Fruit fly (Drosophila melanogaster): ENCODE measurements around the gene CG5274.
A peak's percentile ranks its signal among the peaks of the same experiment; 100 is the strongest.

CG5274 gene

DNA sequence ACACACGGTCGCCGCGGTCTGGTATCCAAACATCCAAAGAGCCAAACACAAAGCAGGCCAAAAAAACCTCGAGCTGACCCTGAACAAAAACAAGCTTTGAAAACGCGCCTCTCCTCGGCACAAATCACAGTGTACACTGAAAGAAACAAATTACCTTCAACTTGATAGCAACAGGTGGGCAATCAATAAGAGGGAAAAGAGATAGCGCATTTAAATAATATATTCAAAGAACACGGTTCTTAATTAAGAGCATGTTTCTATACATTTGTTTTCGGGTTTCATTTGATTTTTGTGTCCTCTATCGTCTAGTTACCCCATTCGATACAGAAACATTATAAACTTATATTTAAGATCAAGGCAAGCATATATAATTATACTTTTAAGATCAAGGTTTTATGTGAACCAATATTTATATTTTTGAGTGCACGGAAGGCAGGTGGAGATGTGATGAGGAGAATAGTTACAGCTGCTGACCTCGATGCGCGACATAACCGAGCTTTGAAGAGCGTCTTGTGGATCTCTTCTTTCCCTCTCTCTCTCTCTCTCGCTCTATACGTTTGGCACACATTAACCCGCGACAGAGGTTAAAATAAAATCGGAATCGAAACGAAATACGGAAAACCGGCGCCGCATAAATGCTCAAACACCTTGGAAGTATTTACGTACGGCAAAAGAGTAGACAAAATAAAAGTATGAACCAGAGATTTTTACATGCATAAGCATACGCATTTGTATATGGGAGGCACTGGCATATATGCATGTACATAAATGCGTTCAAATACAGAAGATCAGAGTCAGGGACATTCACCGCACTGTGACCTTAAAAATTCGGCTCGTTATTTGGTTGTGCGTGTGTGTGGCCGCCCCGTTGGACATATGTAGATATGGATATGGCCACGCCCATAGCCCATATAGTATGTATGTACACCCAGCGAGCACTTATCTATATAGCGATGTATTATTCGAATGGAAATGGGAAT is 28.9 kb downstream of the CG5274 start (continued):
- TF ChIP-seq CG10366 (GFP tag; IDR thresholded peaks at IDR 0.05) (peak; percentile 67), C15 (GFP tag; IDR thresholded peaks at IDR 0.05) (0 out of 3 replicates have a peak, but pooled peaks have one; percentile 51), CG11504 (tag; optimal IDR thresholded peaks at IDR 0.05) (peak; percentile 92), ro (GFP tag; IDR thresholded peaks at IDR 0.05) (peak; percentile 38; the same call in 1 of the 2 replicates), CG1792 (GFP tag; optimal IDR thresholded peaks at IDR 0.05) (peak; percentile 41), hb (GFP tag; IDR thresholded peaks at IDR 0.05; ENCODE audit: partially characterized antibody) (no peak), ERR (GFP tag; optimal IDR thresholded peaks at IDR 0.05) (peak; percentile 3), bcd (GFP tag; optimal IDR thresholded peaks at IDR 0.05) (peak; percentile 89), Eip74EF (GFP tag; optimal IDR thresholded peaks at IDR 0.05) (peak in 1 of 2 experiments; percentile 88), org-1 (GFP tag; optimal IDR thresholded peaks at IDR 0.05) (peak; percentile 81), Mes4 (GFP tag; optimal IDR thresholded peaks at IDR 0.05) (peak; percentile 42), CG13775 (GFP tag; optimal IDR thresholded peaks at IDR 0.05) (peak; percentile 80), Atf3 (GFP tag; optimal IDR thresholded peaks at IDR 0.05) (peak; percentile 41), CG11456 (GFP tag; IDR thresholded peaks at IDR 0.05) (peak; percentile 74; the same call in 2 of the 3 replicates), Dek (tag; optimal IDR thresholded peaks at IDR 0.05) (peak; percentile 90), NK7.1 (GFP tag; optimal IDR thresholded peaks at IDR 0.05) (peak; percentile 54), mam (GFP tag; optimal IDR thresholded peaks at IDR 0.05) (peak; percentile 77), toy (GFP tag; IDR thresholded peaks at IDR 0.05) (no peak), CG8281 (tag; optimal IDR thresholded peaks at IDR 0.05) (peak; percentile 70), hkb (optimal IDR thresholded peaks at IDR 0.05) (no peak), hkb (GFP tag; IDR thresholded peaks at IDR 0.05) (peak; percentile 89), HHEX (GFP tag; optimal IDR thresholded peaks at IDR 0.05) (peak; percentile 85), Nf-YC (tag; optimal IDR thresholded peaks at IDR 0.05) (peak; percentile 77), CG14860 (GFP tag; IDR thresholded peaks at IDR 0.05; ENCODE audit: partially characterized antibody) (no peak), schlank (tag; optimal IDR thresholded peaks at IDR 0.05) (peak; percentile 29), CG18476 (GFP tag; optimal IDR thresholded peaks at IDR 0.05) (peak; percentile 74), amos (GFP tag; IDR thresholded peaks at IDR 0.05; ENCODE audit: partially characterized antibody) (no peak), crc (GFP tag; optimal IDR thresholded peaks at IDR 0.05) (peak; percentile 52), phol (tag; optimal IDR thresholded peaks at IDR 0.05) (peak; percentile 91), sug (tag; optimal IDR thresholded peaks at IDR 0.05) (peak; percentile 79), chinmo (GFP tag; IDR thresholded peaks at IDR 0.05; ENCODE audit: partially characterized antibody) (peak; percentile 88), CG30431 (GFP tag; optimal IDR thresholded peaks at IDR 0.05) (peak; percentile 69), grau (tag; optimal IDR thresholded peaks at IDR 0.05) (peak; percentile 91), caup (GFP tag; optimal IDR thresholded peaks at IDR 0.05; ENCODE audit: severe bottlenecking) (peak; percentile 83), ken (GFP tag; IDR thresholded peaks at IDR 0.05) (peak; percentile 59; the same call in 2 of the 3 replicates), Stat92E (GFP tag; optimal IDR thresholded peaks at IDR 0.05) (peak in 1 of 3 experiments; percentile 46), Adf1 (GFP tag; IDR thresholded peaks at IDR 0.05) (peak; percentile 32), bigmax (GFP tag; optimal IDR thresholded peaks at IDR 0.05) (no peak), Hr51 (GFP tag; optimal IDR thresholded peaks at IDR 0.05) (peak; percentile 55 to 92), Poxn (GFP tag; IDR thresholded peaks at IDR 0.05) (no peak), az2 (GFP tag; optimal IDR thresholded peaks at IDR 0.05) (peak; percentile 83), Dbx (GFP tag; IDR thresholded peaks at IDR 0.05) (peak; percentile 61; the same call in 2 of the 3 replicates), CG1603 (tag; optimal IDR thresholded peaks at IDR 0.05) (peak; percentile 55), nom (GFP tag; optimal IDR thresholded peaks at IDR 0.05) (no peak), Blimp-1 (GFP tag; optimal IDR thresholded peaks at IDR 0.05) (peak; percentile 81), vvl (GFP tag; IDR thresholded peaks at IDR 0.05) (peak; percentile 80)

Data from whole organism, embryonic.